Worm (Caenorhabditis elegans): ENCODE data around the gene srbc-17.

The srbc-17 gene

ce11 chrV:2135323-2135722 lies 42.2 kb upstream of the srbc-17 start (continued):
- TF ChIP-seq lin-38 (GFP tag; IDR thresholded peaks at IDR 0.05) (no peak), hlh-30 (tag; optimal IDR thresholded peaks at IDR 0.05; ENCODE audit: insufficient read depth) (peak; percentile 55), mes-2 (tag; optimal IDR thresholded peaks at IDR 0.05; ENCODE audit: poor library complexity, severe bottlenecking) (peak; percentile 40), mdl-1 (tag; optimal IDR thresholded peaks at IDR 0.05) (peak in 1 of 2 experiments; percentile 68), lin-29 (GFP tag; IDR thresholded peaks at IDR 0.05) (no peak), F44E2.7 (GFP tag; IDR thresholded peaks at IDR 0.05) (no peak), nhr-6 (tag; optimal IDR thresholded peaks at IDR 0.05) (no peak), hif-1 (tag; optimal IDR thresholded peaks at IDR 0.05) (peak in 1 of 2 experiments; percentile 7), dmd-9 (GFP tag; IDR thresholded peaks at IDR 0.05) (no peak), unc-39 (tag; optimal IDR thresholded peaks at IDR 0.05) (no peak), nhr-28 (tag; optimal IDR thresholded peaks at IDR 0.05) (peak; percentile 63), nhr-11 (tag; optimal IDR thresholded peaks at IDR 0.05) (peak; percentile 69), unc-130 (GFP tag; optimal IDR thresholded peaks at IDR 0.05) (no peak), ZK546.5 (tag; optimal IDR thresholded peaks at IDR 0.05) (no peak), dpl-1 (GFP tag; optimal IDR thresholded peaks at IDR 0.05) (peak; percentile 18), daf-8 (GFP tag; IDR thresholded peaks at IDR 0.05) (no peak), dve-1 (tag; optimal IDR thresholded peaks at IDR 0.05; ENCODE audit: insufficient read depth) (peak; percentile 4), ZK337.2 (GFP tag; IDR thresholded peaks at IDR 0.05) (0 out of 2 replicates have a peak, but pooled peaks have one; percentile 8), skn-1 (tag; optimal IDR thresholded peaks at IDR 0.05) (no peak), arid-1 (GFP tag; conservative IDR thresholded peaks at IDR 0.05) (peak; percentile 45; the same call in 1 of the 2 replicates), R02D3.7 (tag; optimal IDR thresholded peaks at IDR 0.05) (no peak), ctbp-1 (GFP tag; IDR thresholded peaks at IDR 0.05) (peak; percentile 24; the same call in 1 of the 2 replicates), hlh-11 (tag; optimal IDR thresholded peaks at IDR 0.05) (peak; percentile 61), dmd-6 (GFP tag; IDR thresholded peaks at IDR 0.05) (peak; percentile 52), hmg-1.1 (GFP tag; IDR thresholded peaks at IDR 0.05) (peak; percentile 34; the same call in 1 of the 2 replicates), F49E8.2 (tag; optimal IDR thresholded peaks at IDR 0.05; ENCODE audit: borderline replicate concordance) (no peak), zip-2 (tag; optimal IDR thresholded peaks at IDR 0.05) (no peak)

DNA sequence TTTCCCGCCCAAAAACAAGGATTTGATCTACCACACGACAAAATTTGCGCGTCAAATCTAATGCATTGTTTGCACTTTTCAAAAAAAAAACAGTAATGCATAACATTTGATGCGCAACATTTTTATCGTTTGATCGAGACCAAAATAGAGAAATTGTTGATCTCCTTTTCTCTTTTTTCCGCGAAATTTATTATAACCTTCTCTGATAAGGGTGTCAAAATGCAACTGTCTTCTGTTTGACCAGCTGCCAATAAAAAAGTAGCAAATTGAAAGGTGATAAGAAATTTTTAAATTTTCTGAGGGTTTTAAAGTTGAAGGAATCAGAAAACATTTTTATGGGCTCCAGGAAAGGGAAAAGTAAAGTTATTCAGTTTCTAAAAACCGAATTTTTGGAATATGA lies 40.5 kb upstream of the srbc-17 start:
- TF ChIP-seq hlh-30 (tag; optimal IDR thresholded peaks at IDR 0.05; ENCODE audit: insufficient read depth) (no peak), ctbp-1 (GFP tag; IDR thresholded peaks at IDR 0.05) (no peak), dmd-6 (GFP tag; IDR thresholded peaks at IDR 0.05) (peak; percentile 62), daf-16 (GFP tag; optimal IDR thresholded peaks at IDR 0.05) (no peak), daf-16 (tag; optimal IDR thresholded peaks at IDR 0.05) (peak; percentile 37)

- TF ChIP-seq unc-62 (GFP tag; optimal IDR thresholded peaks at IDR 0.05 in 1 of 2) = peak in 1 of 2 experiments; percentile 42
- TF ChIP-seq unc-62 (tag; optimal IDR thresholded peaks at IDR 0.05) = no peak
- TF ChIP-seq nhr-11 (tag; optimal IDR thresholded peaks at IDR 0.05) = peak; percentile 43
- no peak for TF ChIP-seq dmd-8 (GFP tag; IDR thresholded peaks at IDR 0.05)
- no peak for TF ChIP-seq F26F4.8 (GFP tag; conservative IDR thresholded peaks at IDR 0.05)
- TF ChIP-seq cey-2 (tag; optimal IDR thresholded peaks at IDR 0.05; ENCODE audit: borderline replicate concordance, insufficient read depth) = no peak
- peak; percentile 12 for TF ChIP-seq nhr-28 (tag; optimal IDR thresholded peaks at IDR 0.05)
- TF ChIP-seq lin-15B (tag; optimal IDR thresholded peaks at IDR 0.05) = no peak
- no peak for TF ChIP-seq ama-1 (optimal IDR thresholded peaks at IDR 0.05)
These were observed 39.2 kb upstream of the srbc-17 start for ce11 chrV:2138287-2138686.

- peak; percentile 94 for TF ChIP-seq aha-1 (tag)
- TF ChIP-seq nhr-6 (tag; optimal IDR thresholded peaks at IDR 0.05) = no peak
- peak in 1 of 2 experiments; percentile 69 for TF ChIP-seq hif-1 (tag; optimal IDR thresholded peaks at IDR 0.05)
These were observed 37.6 kb upstream of the srbc-17 start, which contains the start of gene F22F7.7 for ce11 chrV:2139918-2140317. TSS of gene F22F7.7 (minus strand) at chrV:2140042.

Data from whole organism, L4 larva.